Fruit fly (Drosophila melanogaster) whole organism, wandering third instar larva: ENCODE results near the gene GstZ2.

Experiments used
- CG9705 ChIP-seq: fragments of 200-800 bp; sonication (Bioruptor generic); optimal IDR thresholded peaks from 2 replicates; lab custom pipeline; 2018; ENCODE audit warnings: missing biosample characterization, mild to moderate bottlenecking, missing genetic modification characterization
- Dfd ChIP-seq: fragments of >200 bp; optimal IDR thresholded peaks from 2 replicates; lab custom pipeline; 2017; ENCODE audit warnings: missing biosample characterization, missing genetic modification characterization
- Hr78 ChIP-seq: fragments of >200 bp; optimal IDR thresholded peaks from 2 replicates; lab custom pipeline; 2017; ENCODE audit warnings: missing biosample characterization, missing genetic modification characterization
- Hr83 ChIP-seq: fragments of 200-300 bp; sonication (Bioruptor generic); optimal IDR thresholded peaks from 2 replicates; lab custom pipeline; 2016; ENCODE audit warnings: missing biosample characterization, mild to moderate bottlenecking, missing genetic modification characterization, moderate library complexity; ENCODE audit not compliant: poor library complexity, severe bottlenecking
- Jra ChIP-seq: sonication (Bioruptor generic); optimal IDR thresholded peaks from 2 replicates; lab custom pipeline; 2016; ENCODE audit warnings: missing biosample characterization, missing genetic modification characterization
- Mio ChIP-seq: sonication (Bioruptor generic); optimal IDR thresholded peaks from 2 replicates; lab custom pipeline; 2016; ENCODE audit warnings: missing biosample characterization, missing genetic modification characterization
- N ChIP-seq: fragments of >200 bp; optimal IDR thresholded peaks from 2 replicates; lab custom pipeline; 2018; ENCODE audit warnings: missing biosample characterization, missing external identifiers, missing genetic modification characterization
- OdsH ChIP-seq: fragments of 200-800 bp; sonication (Bioruptor generic); optimal IDR thresholded peaks from 2 replicates; lab custom pipeline; 2016; ENCODE audit warnings: missing biosample characterization, mild to moderate bottlenecking, missing genetic modification characterization
- Vsx2 ChIP-seq: fragments of 200-300, 225-300 bp; sonication (Bioruptor generic); optimal IDR thresholded peaks from 2 replicates; lab custom pipeline; 2018; ENCODE audit warnings: missing biosample characterization, missing genetic modification characterization; ENCODE audit not compliant: partially characterized antibody
- dsf ChIP-seq: sonication (Bioruptor generic); optimal IDR thresholded peaks from 2 replicates; lab custom pipeline; 2016; ENCODE audit warnings: missing biosample characterization, missing genetic modification characterization, borderline replicate concordance
- foxo ChIP-seq, 2 experiments: fragments of 200-800 bp; sonication (Bioruptor generic); optimal IDR thresholded peaks; 2 replicates in 1 of 2; 3 replicates in 1 of 2; lab custom pipeline; 2016 to 2017; ENCODE audit warnings: missing biosample characterization in 2 of 2, missing genetic modification characterization in 2 of 2
- lola ChIP-seq: fragments of >200 bp; optimal IDR thresholded peaks from 2 replicates; lab custom pipeline; 2017; ENCODE audit warnings: missing biosample characterization, missing genetic modification characterization
- pan ChIP-seq: fragments of >200 bp; optimal IDR thresholded peaks from 2 replicates; lab custom pipeline; 2017
- sage ChIP-seq: fragments of 200-800 bp; sonication (Bioruptor generic); optimal IDR thresholded peaks from 2 replicates; lab custom pipeline; 2016; ENCODE audit warnings: missing biosample characterization, mild to moderate bottlenecking, missing genetic modification characterization
- sv ChIP-seq: fragments of 200-800 bp; sonication (Bioruptor generic); optimal IDR thresholded peaks from 3 replicates; lab custom pipeline; 2016; ENCODE audit warnings: missing biosample characterization, missing genetic modification characterization
- woc ChIP-seq: sonication (Bioruptor generic); optimal IDR thresholded peaks from 2 replicates; lab custom pipeline; 2016; ENCODE audit warnings: missing biosample characterization, mild to moderate bottlenecking, missing genetic modification characterization

GstZ2 gene

DNA sequence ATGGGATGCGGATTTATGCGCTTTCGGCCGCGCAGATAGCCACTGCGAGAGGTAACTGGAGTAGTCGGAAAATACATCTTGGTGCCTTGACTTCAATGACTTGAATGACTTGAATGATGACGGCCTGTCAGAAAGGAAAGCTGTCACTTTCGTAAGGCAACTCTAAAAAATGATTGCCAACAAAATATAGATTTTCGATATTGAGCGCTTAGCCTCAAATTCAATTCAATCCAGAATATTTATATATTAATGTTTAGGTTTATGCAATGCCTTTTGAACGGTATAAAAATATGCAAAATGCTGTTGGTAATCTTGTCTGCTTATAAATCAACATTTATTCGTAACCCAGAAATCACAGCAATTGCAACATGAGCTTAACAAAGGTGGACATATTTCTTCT, 52.4 kb downstream of the GstZ2 start, which contains the start of gene CG44261:
Gene CG44261 (minus strand): TSS at position 101 of the 400 bp plus-strand sequence.
- TF ChIP-seq Hr78 (GFP tag; lab: Kevin White, UChicago) (no peak), dsf (GFP tag; lab: Kevin White, UChicago) (no peak), Hr83 (GFP tag; lab: Kevin White, UChicago) (no peak), sv (GFP tag; lab: Kevin White, UChicago) (no peak), Dfd (GFP tag; lab: Kevin White, UChicago) (no peak), foxo (GFP tag; optimal IDR thresholded peaks at IDR 0.05; lab: Kevin White, UChicago) (no peak), Vsx2 (GFP tag; lab: Kevin White, UChicago) (no peak), lola (GFP tag; lab: Kevin White, UChicago) (no peak), N (no peak), woc (GFP tag; lab: Kevin White, UChicago) (no peak), pan (lab: Kevin White, UChicago) (no peak), OdsH (GFP tag; lab: Kevin White, UChicago) (no peak), sage (GFP tag; lab: Kevin White, UChicago) (no peak), Mio (GFP tag; lab: Kevin White, UChicago) (no peak), CG9705 (GFP tag; lab: Kevin White, UChicago) (no peak), Jra (GFP tag; lab: Kevin White, UChicago) (no peak)
